Fruit fly (Drosophila melanogaster) whole organism, embryonic: ENCODE results near the gene CG7889.

Experiments used
- B-H1 ChIP-seq: fragments of 200-800 bp; sonication (Bioruptor generic); IDR thresholded peaks from 3 replicates; pipeline ENCODE4 v1.3.6; 2022; ENCODE audit warnings: missing biosample characterization, missing genetic modification characterization
- CG11723 ChIP-seq: fragments of 200-800 bp; sonication (Bioruptor generic); optimal IDR thresholded peaks from 2 replicates; lab custom pipeline; 2017; ENCODE audit warnings: missing biosample characterization, mild to moderate bottlenecking, missing genetic modification characterization
- CG1792 ChIP-seq: fragments of 200-800 bp; sonication (Bioruptor generic); optimal IDR thresholded peaks from 2 replicates; lab custom pipeline; 2016; ENCODE audit warnings: missing biosample characterization, missing genetic modification characterization
- CG18599 ChIP-seq: fragments of 200-800 bp; sonication (Bioruptor generic); optimal IDR thresholded peaks from 3 replicates; lab custom pipeline; 2017; ENCODE audit warnings: missing biosample characterization, missing genetic modification characterization, mild to moderate bottlenecking, moderate library complexity, missing genetic modification reagents
- CG2120 ChIP-seq: fragments of 200-800 bp; sonication (Bioruptor generic); optimal IDR thresholded peaks from 3 replicates; lab custom pipeline; 2016; ENCODE audit warnings: missing biosample characterization, missing genetic modification characterization
- CG2202 ChIP-seq: fragments of 200-800 bp; sonication (Bioruptor generic); optimal IDR thresholded peaks from 2 replicates; lab custom pipeline; 2018; ENCODE audit warnings: missing biosample characterization, mild to moderate bottlenecking, missing genetic modification characterization
- CG31365 ChIP-seq: fragments of 200-800 bp; sonication (Bioruptor generic); optimal IDR thresholded peaks from 2 replicates; lab custom pipeline; 2018; ENCODE audit warnings: missing biosample characterization, mild to moderate bottlenecking, missing genetic modification characterization
- CG3281 ChIP-seq: fragments of 200-800 bp; sonication (Bioruptor generic); optimal IDR thresholded peaks from 3 replicates; lab custom pipeline; 2017; ENCODE audit warnings: missing biosample characterization, mild to moderate bottlenecking, missing genetic modification characterization
- CG3995 ChIP-seq: fragments of 200-800 bp; sonication (Bioruptor generic); optimal IDR thresholded peaks from 3 replicates; lab custom pipeline; 2016; ENCODE audit warnings: missing biosample characterization, missing genetic modification characterization
- CG4360 ChIP-seq: fragments of 200-800 bp; sonication (Bioruptor generic); IDR thresholded peaks from 2 replicates; pipeline ENCODE4 v1.3.6; 2022; ENCODE audit warnings: missing biosample characterization, missing genetic modification characterization
- CG6254 ChIP-seq: fragments of 200-800 bp; sonication (Bioruptor generic); optimal IDR thresholded peaks from 3 replicates; lab custom pipeline; 2017; ENCODE audit warnings: mild to moderate bottlenecking, missing biosample characterization, missing genetic modification reagents, missing genetic modification characterization
- CG7357 ChIP-seq: fragments of 200-800 bp; sonication (Bioruptor generic); IDR thresholded peaks from 3 replicates; pipeline ENCODE4 v1.3.6; 2022; ENCODE audit warnings: missing biosample characterization, missing genetic modification characterization
- CG8290 ChIP-seq, 3 experiments: fragments of 200-800 bp; sonication (Bioruptor generic); optimal IDR thresholded peaks; 2 replicates each; lab custom pipeline; 2016 to 2019; ENCODE audit warnings: missing biosample characterization in 3 of 3, missing genetic modification characterization in 3 of 3, mild to moderate bottlenecking in 2 of 3, moderate library complexity in 1 of 3
- CHES-1-like ChIP-seq: fragments of 200-800 bp; sonication (Bioruptor generic); optimal IDR thresholded peaks from 2 replicates; lab custom pipeline; 2016; ENCODE audit warnings: missing biosample characterization, missing genetic modification characterization
- Dfd ChIP-seq, 2 experiments: fragments of >200 bp; optimal IDR thresholded peaks; 2 replicates each; lab custom pipeline; 2017; ENCODE audit warnings: missing biosample characterization in 2 of 2, missing genetic modification characterization in 2 of 2
- Eip74EF ChIP-seq, 2 experiments: fragments of 200-800 bp in 1 of 2; fragments of >200 bp in 1 of 2; sonication (Bioruptor generic) in 1 of 2; optimal IDR thresholded peaks; 2 replicates each; lab custom pipeline; 2017 to 2019; ENCODE audit warnings: missing biosample characterization in 2 of 2, missing genetic modification characterization in 2 of 2, mild to moderate bottlenecking in 1 of 2, moderate library complexity in 1 of 2
- Ets65A ChIP-seq: fragments of 200-800 bp; sonication (Bioruptor generic); peaks from one replicate; lab custom pipeline; 2016; ENCODE audit warnings: missing biosample characterization, missing genetic modification characterization
- Hand ChIP-seq: fragments of 200-800 bp; sonication (Bioruptor generic); optimal IDR thresholded peaks from 2 replicates; lab custom pipeline; 2017; ENCODE audit warnings: mild to moderate bottlenecking, missing biosample characterization, missing genetic modification reagents, missing genetic modification characterization
- Hr39 ChIP-seq: fragments of >200 bp; optimal IDR thresholded peaks from 2 replicates; lab custom pipeline; 2017
- Max ChIP-seq: fragments of 200-800 bp; sonication (Bioruptor generic); optimal IDR thresholded peaks from 2 replicates; lab custom pipeline; 2016; ENCODE audit warnings: missing biosample characterization, mild to moderate bottlenecking, missing genetic modification characterization
- Med ChIP-seq: fragments of 200-800 bp; sonication (Bioruptor generic); peaks from one replicate; lab custom pipeline; 2016; ENCODE audit warnings: missing biosample characterization, missing genetic modification characterization, mild to moderate bottlenecking, inconsistent platforms, moderate library complexity
- Optix ChIP-seq: fragments of 200-800 bp; sonication (Bioruptor generic); IDR thresholded peaks from 3 replicates; pipeline ENCODE4 v1.3.6; 2022; ENCODE audit warnings: missing biosample characterization, missing genetic modification characterization
- amos ChIP-seq: fragments of 200-800 bp; sonication (Bioruptor generic); IDR thresholded peaks from 2 replicates; pipeline ENCODE4 v1.3.6; 2022; ENCODE audit warnings: missing biosample characterization, missing genetic modification characterization; ENCODE audit not compliant: partially characterized antibody
- br ChIP-seq: fragments of >200 bp; optimal IDR thresholded peaks from 2 replicates; lab custom pipeline; 2017
- cg ChIP-seq: fragments of 200-800 bp; sonication (Bioruptor generic); optimal IDR thresholded peaks from 3 replicates; lab custom pipeline; 2019; ENCODE audit warnings: missing biosample characterization, mild to moderate bottlenecking, missing genetic modification characterization, moderate library complexity
- dmrt11E ChIP-seq: fragments of 200-800 bp; sonication (Bioruptor generic); optimal IDR thresholded peaks from 3 replicates; lab custom pipeline; 2018; ENCODE audit warnings: missing biosample characterization, mild to moderate bottlenecking, missing genetic modification characterization, moderate library complexity
- gem ChIP-seq: fragments of 200-800 bp; sonication (Bioruptor generic); optimal IDR thresholded peaks from 2 replicates; lab custom pipeline; 2019; ENCODE audit warnings: missing biosample characterization, mild to moderate bottlenecking, missing genetic modification characterization, moderate library complexity
- hb ChIP-seq: fragments of 200-800 bp; sonication (Bioruptor generic); IDR thresholded peaks from 3 replicates; pipeline ENCODE4 v1.3.6; 2022; ENCODE audit warnings: missing biosample characterization, missing genetic modification characterization; ENCODE audit not compliant: partially characterized antibody
- ken ChIP-seq: fragments of 200-800 bp; sonication (Bioruptor generic); IDR thresholded peaks from 3 replicates; pipeline ENCODE4 v1.3.6; 2022; ENCODE audit warnings: missing biosample characterization, missing genetic modification characterization
- sens ChIP-seq: fragments of 200-800 bp; sonication (Bioruptor generic); peaks from one replicate; lab custom pipeline; 2016; ENCODE audit warnings: missing biosample characterization, missing genetic modification characterization
- so ChIP-seq: fragments of 200-800 bp; sonication (Bioruptor generic); IDR thresholded peaks from 3 replicates; pipeline ENCODE4 v1.3.6; 2022; ENCODE audit warnings: missing biosample characterization, missing genetic modification characterization
- stwl ChIP-seq: fragments of 200-800 bp; sonication (Bioruptor generic); optimal IDR thresholded peaks from 3 replicates; lab custom pipeline; 2018; ENCODE audit warnings: missing biosample characterization, mild to moderate bottlenecking, missing genetic modification characterization, moderate library complexity
- tin ChIP-seq: fragments of 200-800 bp; sonication (Bioruptor generic); optimal IDR thresholded peaks from 3 replicates; lab custom pipeline; 2016; ENCODE audit warnings: missing biosample characterization, missing genetic modification characterization
- trh ChIP-seq: fragments of 200-800 bp; sonication (Bioruptor generic); optimal IDR thresholded peaks from 2 replicates; lab custom pipeline; 2016; ENCODE audit warnings: missing biosample characterization, missing genetic modification characterization
- tx ChIP-seq: fragments of 200-800 bp; sonication (Bioruptor generic); optimal IDR thresholded peaks from 2 replicates; lab custom pipeline; 2016; ENCODE audit warnings: missing biosample characterization, missing genetic modification characterization
- zf30C ChIP-seq: fragments of 200-800 bp; sonication (Bioruptor generic); optimal IDR thresholded peaks from 3 replicates; lab custom pipeline; 2018; ENCODE audit warnings: missing biosample characterization, mild to moderate bottlenecking, missing genetic modification characterization

The CG7889 gene

DNA sequence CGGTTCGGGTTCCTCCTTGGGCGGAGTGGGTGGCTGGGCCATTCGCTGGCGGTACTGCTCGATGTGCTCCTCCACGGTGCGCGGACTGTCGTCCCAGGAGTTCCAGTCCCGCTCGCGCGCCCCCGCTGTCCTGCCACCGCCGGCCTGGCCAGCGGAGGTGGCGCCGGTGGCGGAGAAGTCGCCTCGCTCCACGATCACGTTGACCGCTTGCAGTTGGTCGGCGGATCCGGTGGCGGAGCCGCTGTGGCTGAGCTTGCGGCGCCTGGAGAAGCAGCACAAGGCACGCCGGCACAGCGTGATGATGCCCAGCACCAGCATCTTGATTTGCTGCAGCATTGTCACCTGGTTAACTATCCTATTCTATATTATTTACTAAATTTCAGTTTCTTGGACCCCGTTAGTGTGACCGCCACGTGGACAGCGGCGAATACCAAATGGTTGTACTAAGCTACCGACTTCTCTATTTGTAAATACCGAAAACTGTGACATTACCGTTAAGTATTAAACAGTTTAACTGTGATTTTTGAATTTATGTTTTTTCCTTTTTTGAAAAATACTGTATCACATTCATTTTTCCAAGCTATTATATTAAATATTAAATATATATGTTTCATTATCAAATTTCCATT, 33.2 kb downstream of the CG7889 start, which contains the start of the genes CG32537 and CG32536 (continued):
- TF ChIP-seq CG3281 (no peak), Hr39 (lab: Kevin White, UChicago) (no peak), CG11723 (no peak), hb (GFP tag; lab: Robert Waterston, UW) (no peak), CG1792 (GFP tag; lab: Kevin White, UChicago) (no peak), CG18599 (GFP tag; lab: Kevin White, UChicago) (no peak), ken (no peak), CG7357 (GFP tag; lab: Robert Waterston, UW) (no peak), cg (GFP tag; lab: Kevin White, UChicago) (no peak), CG2120 (GFP tag; lab: Kevin White, UChicago) (no peak), Max (no peak), Hand (GFP tag; lab: Kevin White, UChicago) (no peak), br (no peak)

DNA sequence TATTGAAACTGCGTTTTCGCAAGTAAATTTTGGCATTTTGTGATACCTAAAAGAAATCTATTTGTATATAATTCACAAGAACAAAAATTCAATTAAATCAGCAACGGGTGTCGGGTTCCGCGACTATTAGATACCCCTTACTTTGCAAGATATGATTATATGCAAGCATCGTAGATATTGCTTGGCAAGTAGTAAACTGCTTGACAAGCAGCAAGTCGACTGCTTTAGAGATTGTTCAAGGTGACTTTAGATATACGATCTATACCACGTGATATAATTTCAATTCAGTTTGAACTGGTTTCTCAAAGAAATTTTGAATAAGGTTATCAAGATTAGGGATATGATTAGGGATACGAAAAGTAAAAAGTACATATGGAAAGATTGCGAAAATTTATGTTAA, 35.0 kb downstream of the CG7889 start:
- TF ChIP-seq CG2202 (tag; lab: Kevin White, UChicago) = no peak
- TF ChIP-seq Eip74EF (GFP tag; optimal IDR thresholded peaks at IDR 0.05; lab: Kevin White, UChicago) = peak in 1 of 2 experiments; percentile 47
- TF ChIP-seq stwl (tag; lab: Kevin White, UChicago) = peak; percentile 22
- TF ChIP-seq CG8290 (GFP tag; optimal IDR thresholded peaks at IDR 0.05; lab: Kevin White, UChicago) = peak; percentile 96
- TF ChIP-seq CG8290 (tag; optimal IDR thresholded peaks at IDR 0.05; lab: Kevin White, UChicago) = no peak
- TF ChIP-seq Dfd (GFP tag; optimal IDR thresholded peaks at IDR 0.05; lab: Kevin White, UChicago) = peak in 1 of 2 experiments; percentile 45
- TF ChIP-seq tx (GFP tag; lab: Kevin White, UChicago) = no peak
- peak; percentile 88 for TF ChIP-seq CG31365 (tag; lab: Kevin White, UChicago)
- no peak for TF ChIP-seq B-H1 (GFP tag; lab: Robert Waterston, UW)
- no peak for TF ChIP-seq cg (GFP tag; lab: Kevin White, UChicago)
- TF ChIP-seq, all 482 proteins: peak for 5

DNA sequence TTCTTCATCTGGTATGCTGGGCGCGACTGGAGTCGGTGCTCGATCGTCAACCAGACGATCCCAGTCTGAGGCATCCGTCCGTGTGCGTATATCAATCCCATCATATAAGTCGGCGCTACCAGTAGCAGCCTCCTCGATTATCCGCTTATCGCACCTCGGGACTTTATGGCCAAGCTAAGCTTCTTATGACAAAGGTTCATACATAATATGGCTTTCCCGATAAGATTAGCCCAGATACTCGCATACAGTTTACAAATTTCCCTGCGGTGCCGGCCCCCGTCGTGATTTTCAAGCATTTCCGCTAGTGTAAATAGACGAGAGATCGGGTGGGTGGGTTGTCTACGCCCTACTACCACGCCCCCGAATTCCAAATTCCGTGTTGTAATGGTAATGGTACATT, 36.8 kb downstream of the CG7889 start, which contains the start of gene CG8028:
TSS of gene CG8028 (minus strand) at position 101 of the 400 bp plus-strand sequence.
- TF ChIP-seq amos (GFP tag; lab: Robert Waterston, UW) (no peak), Med (GFP tag; lab: Kevin White, UChicago) (peak; percentile 13), trh (GFP tag; lab: Kevin White, UChicago) (no peak), tin (no peak)

DNA sequence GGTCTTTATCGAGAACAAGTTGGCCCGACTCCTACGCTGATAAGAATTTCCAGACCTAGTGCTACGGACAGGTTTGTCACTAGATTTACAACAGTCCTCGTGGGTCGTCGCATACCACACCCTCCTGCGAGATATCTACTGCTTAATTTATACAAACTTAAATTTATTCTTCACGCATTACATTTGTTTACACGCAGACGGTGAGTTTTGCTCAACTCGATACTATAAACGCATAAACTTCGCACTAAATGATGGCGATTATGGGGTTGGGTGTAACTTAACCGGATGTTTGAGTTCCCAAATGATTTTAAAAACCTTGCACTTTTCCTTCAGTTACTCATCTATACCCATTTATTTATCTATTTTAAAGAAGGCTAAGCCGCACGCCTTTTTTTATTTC, 37.3 kb downstream of the CG7889 start:
- TF ChIP-seq CHES-1-like (GFP tag; lab: Kevin White, UChicago) (no peak), dmrt11E (no peak), CG3995 (GFP tag; lab: Kevin White, UChicago) (no peak), gem (tag; lab: Kevin White, UChicago) (no peak), Optix (GFP tag; lab: Robert Waterston, UW) (no peak), Ets65A (GFP tag; lab: Kevin White, UChicago) (peak; percentile 70), CG4360 (GFP tag; lab: Robert Waterston, UW) (no peak), Med (GFP tag; lab: Kevin White, UChicago) (peak; percentile 50), so (no peak), zf30C (GFP tag; lab: Kevin White, UChicago) (no peak), CG6254 (GFP tag; lab: Kevin White, UChicago) (no peak), sens (GFP tag; lab: Kevin White, UChicago) (peak; percentile 22)
